Worm (Caenorhabditis elegans): ENCODE results near the gene F12A10.6.

Gene F12A10.6

ce11 chrII:5531855-5532328 lies 37.6 kb upstream of the F12A10.6 start, which contains the start of gene C17C3.9:
C17C3.9 (minus strand) TSS chrII:5532278.
- TF ChIP-seq C34F6.9 (tag; optimal IDR thresholded peaks at IDR 0.05) = no peak
- no peak for TF ChIP-seq nhr-11 (tag; optimal IDR thresholded peaks at IDR 0.05)

- TF ChIP-seq elt-3 (tag; optimal IDR thresholded peaks at IDR 0.05) (no peak), unc-39 (tag; optimal IDR thresholded peaks at IDR 0.05) (no peak), alr-1 (tag; optimal IDR thresholded peaks at IDR 0.05) (no peak), blmp-1 (tag; optimal IDR thresholded peaks at IDR 0.05; ENCODE audit: insufficient read depth) (no peak), lsy-2 (tag; optimal IDR thresholded peaks at IDR 0.05) (no peak), sma-3 (GFP tag; optimal IDR thresholded peaks at IDR 0.05) (no peak)
Observed at ce11 chrII:5527841-5528240, 33.5 kb upstream of the F12A10.6 start, which contains the start of gene ZK177.1. ZK177.1 (plus strand) TSS chrII:5528141.

- TF ChIP-seq lin-13 (GFP tag; optimal IDR thresholded peaks at IDR 0.05) (no peak), sma-3 (GFP tag; optimal IDR thresholded peaks at IDR 0.05) (no peak), nhr-23 (tag; optimal IDR thresholded peaks at IDR 0.05) (no peak), zag-1 (tag; optimal IDR thresholded peaks at IDR 0.05) (no peak), nhr-129 (tag; optimal IDR thresholded peaks at IDR 0.05) (no peak), alr-1 (tag; optimal IDR thresholded peaks at IDR 0.05) (no peak), lsy-2 (tag; optimal IDR thresholded peaks at IDR 0.05) (no peak), ztf-11 (tag; optimal IDR thresholded peaks at IDR 0.05) (no peak), nhr-25 (tag; optimal IDR thresholded peaks at IDR 0.05) (no peak), lin-11 (tag; optimal IDR thresholded peaks at IDR 0.05) (no peak), elt-1 (tag; optimal IDR thresholded peaks at IDR 0.05) (no peak), unc-62 (GFP tag; optimal IDR thresholded peaks at IDR 0.05) (no peak), fos-1 (tag; optimal IDR thresholded peaks at IDR 0.05) (no peak), unc-39 (tag; optimal IDR thresholded peaks at IDR 0.05) (no peak), nhr-6 (tag; optimal IDR thresholded peaks at IDR 0.05) (no peak)
Observed at ce11 chrII:5525297-5525696, 31.0 kb upstream of the F12A10.6 start, which contains the start of gene tbx-35. tbx-35 (minus strand) TSS chrII:5525397.

- no peak for TF ChIP-seq crh-2 (tag; optimal IDR thresholded peaks at IDR 0.05)
- TF ChIP-seq C34F6.9 (tag; optimal IDR thresholded peaks at IDR 0.05) = no peak
- TF ChIP-seq elt-1 (tag; optimal IDR thresholded peaks at IDR 0.05) = no peak
- no peak for TF ChIP-seq lin-13 (GFP tag; optimal IDR thresholded peaks at IDR 0.05)
- no peak for TF ChIP-seq nhr-129 (tag; optimal IDR thresholded peaks at IDR 0.05)
Observed at ce11 chrII:5522637-5523036, 28.3 kb upstream of the F12A10.6 start, which contains the start of gene ZK177.11. ZK177.11 (plus strand) TSS chrII:5522937.

ce11 chrII:5521411-5521810 lies 27.1 kb upstream of the F12A10.6 start, which contains the start of gene ZK177.12:
ZK177.12 (plus strand) TSS chrII:5521711.
- TF ChIP-seq elt-3 (tag; optimal IDR thresholded peaks at IDR 0.05) (no peak), elt-1 (tag; optimal IDR thresholded peaks at IDR 0.05) (no peak), nhr-12 (tag; optimal IDR thresholded peaks at IDR 0.05) (no peak), nhr-77 (tag; optimal IDR thresholded peaks at IDR 0.05) (no peak)

- TF ChIP-seq lin-13 (GFP tag; optimal IDR thresholded peaks at IDR 0.05) = no peak
- TF ChIP-seq ZK546.5 (tag; optimal IDR thresholded peaks at IDR 0.05) = no peak
- no peak for TF ChIP-seq nhr-11 (tag; optimal IDR thresholded peaks at IDR 0.05)
- no peak for TF ChIP-seq lsy-2 (tag; optimal IDR thresholded peaks at IDR 0.05)
- no peak for TF ChIP-seq nhr-25 (tag; optimal IDR thresholded peaks at IDR 0.05)
- TF ChIP-seq fos-1 (tag; optimal IDR thresholded peaks at IDR 0.05) = no peak
- no peak for TF ChIP-seq mbf-1 (tag; optimal IDR thresholded peaks at IDR 0.05)
- no peak for TF ChIP-seq lin-39 (tag; optimal IDR thresholded peaks at IDR 0.05)
- TF ChIP-seq F13H6.1 (tag; optimal IDR thresholded peaks at IDR 0.05) = no peak
- no peak for TF ChIP-seq ztf-11 (tag; optimal IDR thresholded peaks at IDR 0.05)
- TF ChIP-seq nhr-12 (tag; optimal IDR thresholded peaks at IDR 0.05) = no peak
- TF ChIP-seq R02D3.7 (tag; optimal IDR thresholded peaks at IDR 0.05) = no peak
- TF ChIP-seq ceh-16 (tag; optimal IDR thresholded peaks at IDR 0.05) = no peak
- no peak for TF ChIP-seq ztf-1 (GFP tag; conservative IDR thresholded peaks at IDR 0.05)
- no peak for TF ChIP-seq elt-3 (tag; optimal IDR thresholded peaks at IDR 0.05)
- no peak for TF ChIP-seq peb-1 (tag; optimal IDR thresholded peaks at IDR 0.05)
- no peak for TF ChIP-seq unc-39 (tag; optimal IDR thresholded peaks at IDR 0.05)
- no peak for TF ChIP-seq ceh-82 (tag; optimal IDR thresholded peaks at IDR 0.05)
- TF ChIP-seq C34F6.9 (tag; optimal IDR thresholded peaks at IDR 0.05) = no peak
Observed at ce11 chrII:5518910-5519309, 24.6 kb upstream of the F12A10.6 start, which contains the start of gene ZK177.2. ZK177.2 (plus strand) TSS chrII:5519210.

All from whole organism, L2 larva.